Fruit fly (Drosophila melanogaster): Measurements from ENCODE around the gene PGRP-SA.

PGRP-SA gene

dm6 chrX:11544110-11544950, 17.1 kb upstream of the PGRP-SA start (continued):
- TF ChIP-seq CG2889 (GFP tag; IDR thresholded peaks at IDR 0.05) (no peak), Hr51 (GFP tag; optimal IDR thresholded peaks at IDR 0.05) (no peak), CG1792 (GFP tag; optimal IDR thresholded peaks at IDR 0.05) (no peak), shn (GFP tag; optimal IDR thresholded peaks at IDR 0.05) (no peak), CG17612 (GFP tag; IDR thresholded peaks at IDR 0.05) (no peak), CG17912 (GFP tag; optimal IDR thresholded peaks at IDR 0.05) (no peak), gsb-n (tag; optimal IDR thresholded peaks at IDR 0.05) (no peak), CG13624 (GFP tag; optimal IDR thresholded peaks at IDR 0.05) (no peak), Myb (GFP tag; optimal IDR thresholded peaks at IDR 0.05) (no peak), CG12071 (GFP tag; optimal IDR thresholded peaks at IDR 0.05) (no peak), ftz-f1 (GFP tag; optimal IDR thresholded peaks at IDR 0.05) (no peak), CkIIα-i1 (GFP tag; IDR thresholded peaks at IDR 0.05) (no peak), Deaf1 (tag; optimal IDR thresholded peaks at IDR 0.05) (no peak), ems (GFP tag; optimal IDR thresholded peaks at IDR 0.05) (no peak), gcm2 (GFP tag; optimal IDR thresholded peaks at IDR 0.05) (no peak), CG6689 (GFP tag; IDR thresholded peaks at IDR 0.05) (0 out of 2 replicates have a peak, but pooled peaks have one; percentile 10), sqz (GFP tag; optimal IDR thresholded peaks at IDR 0.05) (no peak), Fer3 (tag; optimal IDR thresholded peaks at IDR 0.05) (no peak), Dll (GFP tag; IDR thresholded peaks at IDR 0.05; ENCODE audit: partially characterized antibody) (no peak), Dref (GFP tag; IDR thresholded peaks at IDR 0.05) (no peak), twi (tag; optimal IDR thresholded peaks at IDR 0.05) (no peak), CG13123 (GFP tag; optimal IDR thresholded peaks at IDR 0.05) (no peak), B-H1 (GFP tag; IDR thresholded peaks at IDR 0.05) (no peak), crc (GFP tag; optimal IDR thresholded peaks at IDR 0.05) (no peak), tgo (GFP tag; IDR thresholded peaks at IDR 0.05) (no peak), Oaz (GFP tag; IDR thresholded peaks at IDR 0.05) (no peak), sens-2 (GFP tag; IDR thresholded peaks at IDR 0.05) (no peak), CG13894 (tag; optimal IDR thresholded peaks at IDR 0.05) (no peak), pnt (GFP tag; optimal IDR thresholded peaks at IDR 0.05) (no peak), Ptx1 (GFP tag; IDR thresholded peaks at IDR 0.05) (no peak), kni (GFP tag; optimal IDR thresholded peaks at IDR 0.05) (no peak), CG6683 (GFP tag; optimal IDR thresholded peaks at IDR 0.05) (no peak), CG4360 (GFP tag; IDR thresholded peaks at IDR 0.05) (no peak), CG6175 (GFP tag; IDR thresholded peaks at IDR 0.05) (no peak), BtbVII (GFP tag; optimal IDR thresholded peaks at IDR 0.05) (no peak), CG12391 (tag; optimal IDR thresholded peaks at IDR 0.05) (peak; percentile 44), grn (GFP tag; optimal IDR thresholded peaks at IDR 0.05) (no peak), CG10462 (GFP tag; optimal IDR thresholded peaks at IDR 0.05) (no peak), jing (GFP tag; optimal IDR thresholded peaks at IDR 0.05) (no peak), pan (optimal IDR thresholded peaks at IDR 0.05) (no peak), pan (GFP tag; optimal IDR thresholded peaks at IDR 0.05 in 1 of 2, IDR thresholded peaks at IDR 0.05 in 1 of 2) (no peak), pita (GFP tag; optimal IDR thresholded peaks at IDR 0.05) (no peak), NFAT (GFP tag; IDR thresholded peaks at IDR 0.05) (no peak), prd (optimal IDR thresholded peaks at IDR 0.05) (no peak), prd (GFP tag; IDR thresholded peaks at IDR 0.05) (peak; percentile 24; the same call in 1 of the 3 replicates), Ssrp (tag; optimal IDR thresholded peaks at IDR 0.05) (no peak), Nf-YC (tag; optimal IDR thresholded peaks at IDR 0.05) (no peak), chn (GFP tag; optimal IDR thresholded peaks at IDR 0.05) (no peak), sug (tag; optimal IDR thresholded peaks at IDR 0.05) (no peak), CG10565 (GFP tag; optimal IDR thresholded peaks at IDR 0.05) (no peak), CG31441 (GFP tag; IDR thresholded peaks at IDR 0.05) (peak; percentile 43; the same call in 1 of the 2 replicates)
